Fruit fly (Drosophila melanogaster) whole organism, embryonic: ENCODE results near the gene CG7276.
A peak's percentile ranks its signal among the peaks of the same experiment; 100 is the strongest.

Source experiments
- CG10959 ChIP-seq: fragments of 200-800 bp; sonication (Bioruptor generic); IDR thresholded peaks from 2 replicates; pipeline ENCODE4 v1.3.6; 2022; ENCODE audit warnings: missing biosample characterization, missing genetic modification characterization
- CG12659 ChIP-seq: fragments of 200-800 bp; sonication (Bioruptor generic); optimal IDR thresholded peaks from 3 replicates; lab custom pipeline; 2017; ENCODE audit warnings: mild to moderate bottlenecking, missing biosample characterization, missing genetic modification reagents, missing genetic modification characterization
- CG12942 ChIP-seq: fragments of 200-800 bp; sonication (Bioruptor generic); optimal IDR thresholded peaks from 3 replicates; lab custom pipeline; 2016; ENCODE audit warnings: missing biosample characterization, missing genetic modification characterization
- CG13424 ChIP-seq: fragments of 200-800 bp; sonication (Bioruptor generic); optimal IDR thresholded peaks from 2 replicates; lab custom pipeline; 2019; ENCODE audit warnings: missing biosample characterization, mild to moderate bottlenecking, missing genetic modification characterization, moderate library complexity
- CG1529 ChIP-seq: fragments of 200-800 bp; sonication (Bioruptor generic); optimal IDR thresholded peaks from 3 replicates; lab custom pipeline; 2018; ENCODE audit warnings: missing biosample characterization, missing genetic modification characterization
- CG15479 ChIP-seq: fragments of 200-800 bp; sonication (Bioruptor generic); optimal IDR thresholded peaks from 3 replicates; lab custom pipeline; 2019; ENCODE audit warnings: missing biosample characterization, mild to moderate bottlenecking, missing genetic modification characterization, moderate library complexity
- CG15601 ChIP-seq: fragments of 200-800 bp; sonication (Bioruptor generic); optimal IDR thresholded peaks from 3 replicates; lab custom pipeline; 2019; ENCODE audit warnings: missing biosample characterization, mild to moderate bottlenecking, missing genetic modification characterization, moderate library complexity
- CG1603 ChIP-seq: fragments of 200-800 bp; sonication (Bioruptor generic); optimal IDR thresholded peaks from 2 replicates; lab custom pipeline; 2019; ENCODE audit warnings: missing biosample characterization, mild to moderate bottlenecking, missing genetic modification characterization, moderate library complexity
- CG17359 ChIP-seq: fragments of 200-800 bp; sonication (Bioruptor generic); optimal IDR thresholded peaks from 3 replicates; lab custom pipeline; 2018; ENCODE audit warnings: missing biosample characterization, mild to moderate bottlenecking, missing genetic modification characterization, moderate library complexity
- CG17912 ChIP-seq: fragments of 200-800 bp; sonication (Bioruptor generic); optimal IDR thresholded peaks from 2 replicates; lab custom pipeline; 2018; ENCODE audit warnings: missing biosample characterization, mild to moderate bottlenecking, missing genetic modification characterization
- CG31224 ChIP-seq: fragments of 200-800 bp; sonication (Bioruptor generic); IDR thresholded peaks from 2 replicates; pipeline ENCODE4 v1.3.6; 2022; ENCODE audit warnings: missing biosample characterization, missing genetic modification characterization
- CG31365 ChIP-seq: fragments of 200-800 bp; sonication (Bioruptor generic); optimal IDR thresholded peaks from 2 replicates; lab custom pipeline; 2018; ENCODE audit warnings: missing biosample characterization, mild to moderate bottlenecking, missing genetic modification characterization
- CG4707 ChIP-seq: fragments of 200-800 bp; sonication (Bioruptor generic); optimal IDR thresholded peaks from 2 replicates; lab custom pipeline; 2018; ENCODE audit warnings: missing biosample characterization, mild to moderate bottlenecking, missing genetic modification characterization, moderate library complexity
- CG7271 ChIP-seq: fragments of 200-800 bp; sonication (Bioruptor generic); optimal IDR thresholded peaks from 2 replicates; lab custom pipeline; 2018; ENCODE audit warnings: missing biosample characterization, mild to moderate bottlenecking, missing genetic modification characterization, moderate library complexity
- CG7357 ChIP-seq: fragments of 200-800 bp; sonication (Bioruptor generic); IDR thresholded peaks from 3 replicates; pipeline ENCODE4 v1.3.6; 2022; ENCODE audit warnings: missing biosample characterization, missing genetic modification characterization
- CG7786 ChIP-seq: fragments of 200-800 bp; sonication (Bioruptor generic); optimal IDR thresholded peaks from 2 replicates; lab custom pipeline; 2016; ENCODE audit warnings: missing biosample characterization, missing genetic modification characterization
- CG7928 ChIP-seq: fragments of 200-800 bp; sonication (Bioruptor generic); optimal IDR thresholded peaks from 2 replicates; lab custom pipeline; 2017; ENCODE audit warnings: missing biosample characterization, mild to moderate bottlenecking, missing genetic modification characterization
- CG8290 ChIP-seq, 3 experiments: fragments of 200-800 bp; sonication (Bioruptor generic); optimal IDR thresholded peaks; 2 replicates each; lab custom pipeline; 2016 to 2019; ENCODE audit warnings: missing biosample characterization in 3 of 3, missing genetic modification characterization in 3 of 3, mild to moderate bottlenecking in 2 of 3, moderate library complexity in 1 of 3
- CG8388 ChIP-seq: fragments of 200-800 bp; sonication (Bioruptor generic); optimal IDR thresholded peaks from 2 replicates; lab custom pipeline; 2019; ENCODE audit warnings: missing biosample characterization, mild to moderate bottlenecking, missing genetic modification characterization, moderate library complexity
- Doc2 ChIP-seq: fragments of 200-800 bp; sonication (Bioruptor generic); IDR thresholded peaks from 2 replicates; pipeline ENCODE4 v1.3.6; 2022; ENCODE audit warnings: missing biosample characterization, missing genetic modification characterization
- E2f1 ChIP-seq: fragments of 200-800 bp; sonication (Bioruptor generic); IDR thresholded peaks from 2 replicates; pipeline ENCODE4 v1.3.6; 2022; ENCODE audit warnings: missing biosample characterization, missing genetic modification characterization
- E2f2 ChIP-seq: fragments of 200-800 bp; sonication (Bioruptor generic); IDR thresholded peaks from 2 replicates; pipeline ENCODE4 v1.3.6; 2022; ENCODE audit warnings: missing biosample characterization, missing genetic modification characterization
- Hr39 ChIP-seq: fragments of >200 bp; optimal IDR thresholded peaks from 2 replicates; lab custom pipeline; 2017
- Med ChIP-seq: fragments of 200-800 bp; sonication (Bioruptor generic); peaks from one replicate; lab custom pipeline; 2016; ENCODE audit warnings: missing biosample characterization, missing genetic modification characterization, mild to moderate bottlenecking, inconsistent platforms, moderate library complexity
- Nf-YA ChIP-seq: fragments of 200-800 bp; sonication (Bioruptor generic); IDR thresholded peaks from 2 replicates; pipeline ENCODE4 v1.3.6; 2022; ENCODE audit warnings: missing biosample characterization, missing genetic modification characterization
- PHDP ChIP-seq: fragments of 200-800 bp; sonication (Bioruptor generic); optimal IDR thresholded peaks from 3 replicates; lab custom pipeline; 2018; ENCODE audit warnings: missing biosample characterization, mild to moderate bottlenecking, missing genetic modification characterization, moderate library complexity
- Pdp1 ChIP-seq, 2 experiments: fragments of 200-800 bp; sonication (Bioruptor generic); optimal IDR thresholded peaks; 3 replicates each; lab custom pipeline; 2016; ENCODE audit warnings: missing biosample characterization in 2 of 2, missing genetic modification characterization in 2 of 2, mild to moderate bottlenecking in 1 of 2, moderate library complexity in 1 of 2
- Ssrp ChIP-seq: fragments of 200-800 bp; sonication (Bioruptor generic); optimal IDR thresholded peaks from 2 replicates; lab custom pipeline; 2018; ENCODE audit warnings: missing biosample characterization, mild to moderate bottlenecking, missing genetic modification characterization, moderate library complexity
- Taf1 ChIP-seq: fragments of 200-800 bp; sonication (Bioruptor generic); IDR thresholded peaks from 2 replicates; pipeline ENCODE4 v1.3.6; 2022; ENCODE audit warnings: missing biosample characterization, missing genetic modification characterization
- Vsx1 ChIP-seq: fragments of 200-800 bp; sonication (Bioruptor generic); optimal IDR thresholded peaks from 2 replicates; lab custom pipeline; 2017; ENCODE audit warnings: missing biosample characterization, mild to moderate bottlenecking, missing genetic modification characterization, missing genetic modification reagents
- cad ChIP-seq: fragments of >200 bp; optimal IDR thresholded peaks from 2 replicates; lab custom pipeline; 2017; ENCODE audit warnings: missing biosample characterization, missing genetic modification characterization
- cato ChIP-seq: fragments of 200-800 bp; sonication (Bioruptor generic); optimal IDR thresholded peaks from 2 replicates; lab custom pipeline; 2016; ENCODE audit warnings: missing biosample characterization, missing genetic modification characterization, borderline replicate concordance
- crol ChIP-seq: fragments of 200-800 bp; sonication (Bioruptor generic); IDR thresholded peaks from 2 replicates; pipeline ENCODE4 v1.3.6; 2022; ENCODE audit warnings: missing biosample characterization, missing genetic modification characterization
- crp ChIP-seq, 2 experiments: fragments of 200-800 bp; sonication (Bioruptor generic); optimal IDR thresholded peaks; 2 replicates in 1 of 2; 3 replicates in 1 of 2; lab custom pipeline; 2017; ENCODE audit warnings: missing biosample characterization in 2 of 2, missing genetic modification characterization in 2 of 2, mild to moderate bottlenecking in 1 of 2, moderate library complexity in 1 of 2
- dmrt11E ChIP-seq: fragments of 200-800 bp; sonication (Bioruptor generic); optimal IDR thresholded peaks from 3 replicates; lab custom pipeline; 2018; ENCODE audit warnings: missing biosample characterization, mild to moderate bottlenecking, missing genetic modification characterization, moderate library complexity
- ems ChIP-seq: fragments of 200-800 bp; sonication (Bioruptor generic); optimal IDR thresholded peaks from 3 replicates; lab custom pipeline; 2016; ENCODE audit warnings: missing biosample characterization, missing genetic modification characterization
- gro ChIP-seq: fragments of 200-800 bp; sonication (Bioruptor generic); optimal IDR thresholded peaks from 2 replicates; lab custom pipeline; 2016; ENCODE audit warnings: missing biosample characterization, missing genetic modification characterization
- ind ChIP-seq: fragments of 200-800 bp; sonication (Bioruptor generic); optimal IDR thresholded peaks from 3 replicates; lab custom pipeline; 2016; ENCODE audit warnings: missing biosample characterization, missing genetic modification characterization
- inv ChIP-seq: fragments of 200-800 bp; sonication (Bioruptor generic); IDR thresholded peaks from 2 replicates; pipeline ENCODE4 v1.3.6; 2022; ENCODE audit warnings: missing biosample characterization, missing genetic modification characterization; ENCODE audit not compliant: partially characterized antibody
- jigr1 ChIP-seq: fragments of 200-800 bp; sonication (Bioruptor generic); IDR thresholded peaks from 3 replicates; pipeline ENCODE4 v1.3.6; 2022; ENCODE audit warnings: missing biosample characterization, missing genetic modification characterization
- maf-S ChIP-seq: fragments of 200-800 bp; sonication (Bioruptor generic); optimal IDR thresholded peaks from 2 replicates; lab custom pipeline; 2016; ENCODE audit warnings: missing biosample characterization, missing genetic modification characterization
- mld ChIP-seq: fragments of 200-800 bp; sonication (Bioruptor generic); IDR thresholded peaks from 3 replicates; pipeline ENCODE4 v1.3.6; 2022; ENCODE audit warnings: missing biosample characterization, missing genetic modification characterization; ENCODE audit not compliant: partially characterized antibody
- pho ChIP-seq: fragments of 200-800 bp; sonication (Bioruptor generic); optimal IDR thresholded peaks from 2 replicates; lab custom pipeline; 2016; ENCODE audit warnings: missing biosample characterization, missing genetic modification characterization
- so ChIP-seq: fragments of 200-800 bp; sonication (Bioruptor generic); IDR thresholded peaks from 3 replicates; pipeline ENCODE4 v1.3.6; 2022; ENCODE audit warnings: missing biosample characterization, missing genetic modification characterization
- stwl ChIP-seq: fragments of 200-800 bp; sonication (Bioruptor generic); optimal IDR thresholded peaks from 3 replicates; lab custom pipeline; 2018; ENCODE audit warnings: missing biosample characterization, mild to moderate bottlenecking, missing genetic modification characterization, moderate library complexity
- tna ChIP-seq: fragments of 200-800 bp; sonication (Bioruptor generic); IDR thresholded peaks from 2 replicates; pipeline ENCODE4 v1.3.6; 2022; ENCODE audit warnings: missing biosample characterization, missing genetic modification characterization; ENCODE audit not compliant: partially characterized antibody
- trem ChIP-seq: fragments of 200-800 bp; optimal IDR thresholded peaks from 3 replicates; lab custom pipeline; 2019; ENCODE audit warnings: missing biosample characterization, mild to moderate bottlenecking, missing genetic modification characterization, moderate library complexity
- zen ChIP-seq: fragments of 200-800 bp; sonication (Bioruptor generic); optimal IDR thresholded peaks from 3 replicates; lab custom pipeline; 2018; ENCODE audit warnings: missing biosample characterization, mild to moderate bottlenecking, missing genetic modification characterization, moderate library complexity

Gene CG7276

dm6 chr3L:15508233-15508632 lies 10.2 kb downstream of the CG7276 start, which contains the start of gene CG7841 (continued):
- peak; percentile 56 to 87 for TF ChIP-seq crp (GFP tag; optimal IDR thresholded peaks at IDR 0.05; lab: Kevin White, UChicago)
- peak; percentile 94 for TF ChIP-seq CG7786
- TF ChIP-seq CG1529 (GFP tag; lab: Kevin White, UChicago): peak; percentile 96

dm6 chr3L:15508750-15509149 lies 10.7 kb downstream of the CG7276 start, which contains the start of gene Z600:
TSS of gene Z600 (plus strand) at chr3L:15509061.
- TF ChIP-seq Doc2 (GFP tag; lab: Robert Waterston, UW): no peak
- TF ChIP-seq zen (tag; lab: Kevin White, UChicago): peak; percentile 100
- TF ChIP-seq Hr39 (lab: Kevin White, UChicago): no peak
- no peak for TF ChIP-seq ind (GFP tag; lab: Kevin White, UChicago)
- no peak for TF ChIP-seq CG13424 (tag; lab: Kevin White, UChicago)
- TF ChIP-seq CG7928 (GFP tag; lab: Kevin White, UChicago): no peak
- no peak for TF ChIP-seq maf-S (GFP tag; lab: Kevin White, UChicago)
- TF ChIP-seq dmrt11E (tag; lab: Kevin White, UChicago): no peak
- no peak for TF ChIP-seq E2f1 (GFP tag; lab: Robert Waterston, UW)
- no peak for TF ChIP-seq Taf1 (GFP tag; lab: Robert Waterston, UW)
- TF ChIP-seq mld (GFP tag; lab: Robert Waterston, UW): 0 out of 3 replicates have a peak, but pooled peaks have one; percentile 16
- TF ChIP-seq CG7271 (tag; lab: Kevin White, UChicago): peak; percentile 76
- TF ChIP-seq CG7786: no peak
- TF ChIP-seq CG10959 (GFP tag; lab: Robert Waterston, UW): no peak
- TF ChIP-seq CG17359 (tag; lab: Kevin White, UChicago): no peak
- TF ChIP-seq CG31224 (GFP tag; lab: Robert Waterston, UW): no peak
- no peak for TF ChIP-seq Nf-YA (GFP tag; lab: Robert Waterston, UW)
- TF ChIP-seq ems (GFP tag; lab: Kevin White, UChicago): no peak
- TF ChIP-seq E2f2 (GFP tag; lab: Robert Waterston, UW): no peak
- TF ChIP-seq gro (GFP tag; lab: Kevin White, UChicago): no peak
- no peak for TF ChIP-seq CG7357 (GFP tag; lab: Robert Waterston, UW)
- TF ChIP-seq cato (GFP tag; lab: Kevin White, UChicago): no peak
- TF ChIP-seq PHDP (tag; lab: Kevin White, UChicago): no peak
- TF ChIP-seq CG15601: no peak
- TF ChIP-seq tna (GFP tag; lab: Robert Waterston, UW): 0 out of 2 replicates have a peak, but pooled peaks have one; percentile 14
- no peak for TF ChIP-seq so
- peak; percentile 95 for TF ChIP-seq cad (GFP tag; lab: Kevin White, UChicago)
- peak; percentile 21; the same call in 1 of the 2 replicates for TF ChIP-seq inv (GFP tag; lab: Robert Waterston, UW)
- no peak for TF ChIP-seq CG17912 (GFP tag; lab: Kevin White, UChicago)
- TF ChIP-seq Pdp1 (GFP tag; optimal IDR thresholded peaks at IDR 0.05; lab: Kevin White, UChicago): no peak
- no peak for TF ChIP-seq jigr1 (GFP tag; lab: Robert Waterston, UW)
- TF ChIP-seq pho (GFP tag; lab: Kevin White, UChicago): no peak

DNA sequence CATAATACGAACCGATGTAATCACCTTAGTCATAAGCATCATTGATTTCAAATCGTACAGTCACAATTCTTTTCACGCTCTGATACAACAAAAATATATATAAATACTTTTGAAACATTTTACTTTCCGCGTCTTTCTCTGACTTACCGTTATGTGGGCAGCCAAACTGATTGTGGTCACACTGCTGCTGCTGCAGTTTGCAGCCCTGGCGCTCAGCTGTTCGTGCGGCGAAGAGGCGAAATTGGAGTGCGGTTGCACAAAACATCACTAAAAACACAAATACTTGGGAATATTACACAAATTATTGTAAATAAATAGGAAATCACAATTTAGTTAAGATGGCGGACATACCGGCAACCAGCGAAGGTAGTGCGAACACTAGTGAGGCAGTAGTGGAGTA lies 11.4 kb downstream of the CG7276 start, which contains the start of the genes gdl and gdl-ORF39:
gdl (plus strand) TSS at position 48 of the 400 bp plus-strand sequence.
gdl-ORF39 (plus strand) TSS at position 48 of the 400 bp plus-strand sequence.
- TF ChIP-seq Ssrp (tag; lab: Kevin White, UChicago): no peak
- no peak for TF ChIP-seq CG8388
- no peak for TF ChIP-seq CG12942 (GFP tag; lab: Kevin White, UChicago)
- TF ChIP-seq CG1603: peak; percentile 51
- no peak for TF ChIP-seq Vsx1 (GFP tag; lab: Kevin White, UChicago)
- peak; percentile 12 for TF ChIP-seq CG12659
- TF ChIP-seq CG4707 (GFP tag; lab: Kevin White, UChicago): no peak
- TF ChIP-seq Med (GFP tag; lab: Kevin White, UChicago): peak; percentile 61
- no peak for TF ChIP-seq CG8290 (GFP tag; optimal IDR thresholded peaks at IDR 0.05; lab: Kevin White, UChicago)
- peak in 1 of 2 experiments; percentile 8 for TF ChIP-seq CG8290 (tag; optimal IDR thresholded peaks at IDR 0.05; lab: Kevin White, UChicago)
- TF ChIP-seq CG31365 (tag; lab: Kevin White, UChicago): no peak
- peak; percentile 71 for TF ChIP-seq stwl (tag; lab: Kevin White, UChicago)
- TF ChIP-seq trem (tag; lab: Kevin White, UChicago): peak; percentile 36
- TF ChIP-seq crol (GFP tag; lab: Robert Waterston, UW): no peak
- peak; percentile 38 for TF ChIP-seq CG15479 (GFP tag; lab: Kevin White, UChicago)
